1 fruit fly cellular context compared by ENCODE assay signal in the genomic region with DNA sequence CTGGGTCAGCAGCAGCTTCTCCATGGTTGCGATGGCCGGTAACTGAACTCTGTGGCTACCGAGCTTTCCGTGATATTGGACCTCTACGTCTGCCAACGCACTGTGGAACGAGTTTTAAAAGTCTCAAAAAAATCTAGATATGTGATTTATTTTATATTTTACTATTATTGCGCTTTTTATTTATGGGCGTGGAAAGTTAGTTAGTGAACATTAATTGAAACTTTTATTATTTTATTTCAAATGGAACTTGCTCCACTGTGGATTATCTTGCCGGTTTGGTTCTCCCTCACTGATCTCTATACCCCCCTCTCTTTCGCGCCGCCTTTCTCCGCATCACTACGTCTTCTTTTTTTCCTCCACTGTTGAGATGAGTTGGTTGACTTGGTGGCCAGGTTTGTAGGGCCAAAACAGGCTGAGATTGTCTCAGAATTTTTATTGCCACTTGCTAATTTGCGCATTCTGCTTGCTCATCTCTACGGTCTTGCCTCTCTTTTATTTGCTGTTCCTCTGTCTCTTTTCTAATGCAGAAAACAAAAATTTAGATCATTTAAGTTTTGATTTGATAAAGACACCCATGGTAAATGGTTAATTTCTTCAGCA.
TF ChIP-seq lines count a peak whose summit lies in the region.

A gene (minus strand): TSS at position 54 of the 600 bp plus-strand sequence.

TF ChIP-seq in whole organism, embryonic, 481 proteins besides CTCF, POLR2A, EP300 and RAD21 (continued from another document):
- TF ChIP-seq CG12219 (GFP tag; optimal IDR thresholded peaks at IDR 0.05; lab: Kevin White, UChicago) (peak; percentile 70), oc (tag; optimal IDR thresholded peaks at IDR 0.05; lab: Kevin White, UChicago) (peak; percentile 77), sisA (GFP tag; IDR thresholded peaks at IDR 0.05; lab: Robert Waterston, UW) (peak; percentile 70), bcd (GFP tag; optimal IDR thresholded peaks at IDR 0.05; lab: Kevin White, UChicago) (peak; percentile 72), CG7372 (GFP tag; IDR thresholded peaks at IDR 0.05; lab: Robert Waterston, UW) (peak; percentile 65), prd (optimal IDR thresholded peaks at IDR 0.05; lab: Kevin White, UChicago) (no peak), prd (GFP tag; IDR thresholded peaks at IDR 0.05; lab: Robert Waterston, UW) (peak; percentile 74), CG11723 (GFP tag; optimal IDR thresholded peaks at IDR 0.05; lab: Kevin White, UChicago) (peak; percentile 48), Vsx1 (GFP tag; optimal IDR thresholded peaks at IDR 0.05; lab: Kevin White, UChicago) (peak; percentile 60), CG8281 (tag; optimal IDR thresholded peaks at IDR 0.05; lab: Kevin White, UChicago) (peak; percentile 20), CkIIα-i1 (GFP tag; IDR thresholded peaks at IDR 0.05; lab: Robert Waterston, UW) (no peak), Bteb2 (GFP tag; optimal IDR thresholded peaks at IDR 0.05; lab: Kevin White, UChicago) (peak; percentile 19), CG6791 (GFP tag; IDR thresholded peaks at IDR 0.05; lab: Robert Waterston, UW; ENCODE audit: partially characterized antibody) (0 out of 3 replicates have a peak, but pooled peaks have one; percentile 15), CG8359 (GFP tag; optimal IDR thresholded peaks at IDR 0.05; lab: Kevin White, UChicago; ENCODE audit: borderline replicate concordance) (no peak), gsb-n (tag; optimal IDR thresholded peaks at IDR 0.05; lab: Kevin White, UChicago) (peak; percentile 83), sim (GFP tag; IDR thresholded peaks at IDR 0.05; lab: Robert Waterston, UW) (peak; percentile 82), HLH3B (GFP tag; IDR thresholded peaks at IDR 0.05; lab: Robert Waterston, UW) (peak; percentile 80), CG18476 (GFP tag; optimal IDR thresholded peaks at IDR 0.05; lab: Kevin White, UChicago) (peak; percentile 35), Meics (GFP tag; optimal IDR thresholded peaks at IDR 0.05; lab: Kevin White, UChicago) (peak; percentile 55), kay (GFP tag; optimal IDR thresholded peaks at IDR 0.05; lab: Kevin White, UChicago) (no peak), NFAT (GFP tag; IDR thresholded peaks at IDR 0.05; lab: Robert Waterston, UW) (peak; percentile 49; the same call in 1 of the 2 replicates), h (optimal IDR thresholded peaks at IDR 0.05; lab: Kevin White, UChicago) (no peak), CG14441 (GFP tag; IDR thresholded peaks at IDR 0.05; lab: Robert Waterston, UW) (peak; percentile 39; the same call in 1 of the 2 replicates), CHES-1-like (GFP tag; optimal IDR thresholded peaks at IDR 0.05; lab: Kevin White, UChicago) (no peak), B-H1 (GFP tag; IDR thresholded peaks at IDR 0.05; lab: Robert Waterston, UW) (peak; percentile 51), sr (GFP tag; IDR thresholded peaks at IDR 0.05; lab: Robert Waterston, UW) (no peak), BEAF-32 (GFP tag; optimal IDR thresholded peaks at IDR 0.05; lab: Kevin White, UChicago) (no peak), dimm (GFP tag; IDR thresholded peaks at IDR 0.05; lab: Robert Waterston, UW) (0 out of 2 replicates have a peak, but pooled peaks have one; percentile 40), Sin3A (optimal IDR thresholded peaks at IDR 0.05; lab: Kevin White, UChicago) (no peak), sug (tag; optimal IDR thresholded peaks at IDR 0.05; lab: Kevin White, UChicago) (peak; percentile 3), Fer1 (GFP tag; optimal IDR thresholded peaks at IDR 0.05; lab: Kevin White, UChicago) (peak; percentile 69), CG32532 (GFP tag; IDR thresholded peaks at IDR 0.05; lab: Robert Waterston, UW) (peak; percentile 73), CG13624 (GFP tag; optimal IDR thresholded peaks at IDR 0.05; lab: Kevin White, UChicago) (peak; percentile 7), Med (GFP tag; lab: Kevin White, UChicago) (peak; percentile 89), CG4328 (GFP tag; optimal IDR thresholded peaks at IDR 0.05; lab: Kevin White, UChicago) (no peak), Blimp-1 (GFP tag; optimal IDR thresholded peaks at IDR 0.05; lab: Kevin White, UChicago) (peak; percentile 86), cas (GFP tag; IDR thresholded peaks at IDR 0.05; lab: Robert Waterston, UW) (0 out of 2 replicates have a peak, but pooled peaks have one; percentile 10), chif (GFP tag; optimal IDR thresholded peaks at IDR 0.05; lab: Kevin White, UChicago) (peak; percentile 27 to 58), CG34224 (GFP tag; IDR thresholded peaks at IDR 0.05; lab: Robert Waterston, UW; ENCODE audit: partially characterized antibody) (no peak), nom (GFP tag; optimal IDR thresholded peaks at IDR 0.05; lab: Kevin White, UChicago) (peak; percentile 77), CG11560 (tag; IDR thresholded peaks at IDR 0.05; lab: Robert Waterston, UW) (no peak), Abd-B (GFP tag; optimal IDR thresholded peaks at IDR 0.05; lab: Kevin White, UChicago) (peak; percentile 10), pnt (GFP tag; optimal IDR thresholded peaks at IDR 0.05; lab: Kevin White, UChicago) (peak; percentile 35), CG18262 (tag; optimal IDR thresholded peaks at IDR 0.05; lab: Kevin White, UChicago) (peak; percentile 68), CG4730 (GFP tag; IDR thresholded peaks at IDR 0.05; lab: Robert Waterston, UW) (peak; percentile 48; the same call in 1 of the 2 replicates), en (GFP tag; optimal IDR thresholded peaks at IDR 0.05; lab: Kevin White, UChicago) (no peak), CG17359 (tag; optimal IDR thresholded peaks at IDR 0.05; lab: Kevin White, UChicago) (peak; percentile 77), Poxn (GFP tag; IDR thresholded peaks at IDR 0.05; lab: Robert Waterston, UW) (no peak), gfzf (GFP tag; optimal IDR thresholded peaks at IDR 0.05; lab: Kevin White, UChicago) (no peak), CG12071 (GFP tag; optimal IDR thresholded peaks at IDR 0.05; lab: Kevin White, UChicago) (peak; percentile 39), odd (GFP tag; optimal IDR thresholded peaks at IDR 0.05; lab: Kevin White, UChicago) (peak; percentile 46), inv (GFP tag; IDR thresholded peaks at IDR 0.05; lab: Robert Waterston, UW; ENCODE audit: partially characterized antibody) (no peak), gro (GFP tag; optimal IDR thresholded peaks at IDR 0.05; lab: Kevin White, UChicago) (no peak), Ada2b (GFP tag; IDR thresholded peaks at IDR 0.05; lab: Robert Waterston, UW) (peak; percentile 81), Aef1 (GFP tag; IDR thresholded peaks at IDR 0.05; lab: Robert Waterston, UW) (peak; percentile 66), CG13775 (GFP tag; optimal IDR thresholded peaks at IDR 0.05; lab: Kevin White, UChicago) (peak; percentile 55), Neu2 (GFP tag; optimal IDR thresholded peaks at IDR 0.05; lab: Kevin White, UChicago; ENCODE audit: borderline replicate concordance) (no peak), CG16779 (GFP tag; IDR thresholded peaks at IDR 0.05; lab: Robert Waterston, UW) (no peak), knrl (GFP tag; IDR thresholded peaks at IDR 0.05; lab: Robert Waterston, UW; ENCODE audit: partially characterized antibody) (peak; percentile 14; the same call in 1 of the 3 replicates), bsh (GFP tag; optimal IDR thresholded peaks at IDR 0.05; lab: Kevin White, UChicago) (peak; percentile 90 to 91), chm (GFP tag; IDR thresholded peaks at IDR 0.05; lab: Robert Waterston, UW) (peak; percentile 83), Mes4 (GFP tag; optimal IDR thresholded peaks at IDR 0.05; lab: Kevin White, UChicago) (peak; percentile 3), org-1 (GFP tag; optimal IDR thresholded peaks at IDR 0.05; lab: Kevin White, UChicago) (peak; percentile 45), Mad (GFP tag; optimal IDR thresholded peaks at IDR 0.05; lab: Kevin White, UChicago) (peak; percentile 47), danr (GFP tag; IDR thresholded peaks at IDR 0.05; lab: Robert Waterston, UW) (peak; percentile 49; the same call in 1 of the 2 replicates), hth (optimal IDR thresholded peaks at IDR 0.05; lab: Kevin White, UChicago) (no peak), eve (GFP tag; optimal IDR thresholded peaks at IDR 0.05; lab: Kevin White, UChicago) (peak in 1 of 2 experiments; percentile 72), Atf6 (GFP tag; IDR thresholded peaks at IDR 0.05; lab: Robert Waterston, UW) (peak; percentile 80), crol (GFP tag; IDR thresholded peaks at IDR 0.05; lab: Robert Waterston, UW) (peak; percentile 40; the same call in 1 of the 2 replicates), chn (GFP tag; optimal IDR thresholded peaks at IDR 0.05; lab: Kevin White, UChicago) (peak; percentile 49), Oaz (GFP tag; IDR thresholded peaks at IDR 0.05; lab: Robert Waterston, UW) (0 out of 2 replicates have a peak, but pooled peaks have one; percentile 40), MESR4 (GFP tag; optimal IDR thresholded peaks at IDR 0.05; lab: Kevin White, UChicago) (no peak), ac (GFP tag; optimal IDR thresholded peaks at IDR 0.05; lab: Kevin White, UChicago) (no peak), CG11695 (GFP tag; IDR thresholded peaks at IDR 0.05; lab: Robert Waterston, UW) (peak; percentile 58; the same call in 2 of the 3 replicates), btn (GFP tag; optimal IDR thresholded peaks at IDR 0.05; lab: Kevin White, UChicago) (peak; percentile 6), Bdp1 (GFP tag; optimal IDR thresholded peaks at IDR 0.05; lab: Kevin White, UChicago) (no peak), bab2 (GFP tag; optimal IDR thresholded peaks at IDR 0.05; lab: Kevin White, UChicago) (no peak), CG17385 (GFP tag; optimal IDR thresholded peaks at IDR 0.05; lab: Kevin White, UChicago) (peak; percentile 75), Awh (GFP tag; IDR thresholded peaks at IDR 0.05; lab: Robert Waterston, UW) (peak; percentile 87), HmgZ (tag; optimal IDR thresholded peaks at IDR 0.05; lab: Kevin White, UChicago) (peak; percentile 33), CG6272 (GFP tag; IDR thresholded peaks at IDR 0.05; lab: Robert Waterston, UW) (0 out of 2 replicates have a peak, but pooled peaks have one; percentile 27), nerfin-1 (tag; optimal IDR thresholded peaks at IDR 0.05; lab: Kevin White, UChicago) (peak; percentile 61), CG6765 (GFP tag; optimal IDR thresholded peaks at IDR 0.05; lab: Kevin White, UChicago) (peak; percentile 2), fd102C (GFP tag; optimal IDR thresholded peaks at IDR 0.05; lab: Kevin White, UChicago) (no peak), CG33557 (GFP tag; optimal IDR thresholded peaks at IDR 0.05; lab: Kevin White, UChicago) (peak; percentile 56), CG4282 (GFP tag; optimal IDR thresholded peaks at IDR 0.05; lab: Kevin White, UChicago) (no peak), CG15514 (GFP tag; optimal IDR thresholded peaks at IDR 0.05; lab: Kevin White, UChicago) (peak; percentile 45), CG9727 (GFP tag; optimal IDR thresholded peaks at IDR 0.05; lab: Kevin White, UChicago) (peak; percentile 74), HLHmδ (GFP tag; optimal IDR thresholded peaks at IDR 0.05; lab: Kevin White, UChicago) (no peak), croc (GFP tag; conservative IDR thresholded peaks at IDR 0.05; lab: Robert Waterston, UW) (peak; percentile 64), tin (GFP tag; optimal IDR thresholded peaks at IDR 0.05; lab: Kevin White, UChicago) (peak; percentile 66), Gug (GFP tag; IDR thresholded peaks at IDR 0.05; lab: Robert Waterston, UW) (peak; percentile 24; the same call in 2 of the 4 replicates), Antp (GFP tag; optimal IDR thresholded peaks at IDR 0.05; lab: Kevin White, UChicago) (peak; percentile 4), sqz (GFP tag; optimal IDR thresholded peaks at IDR 0.05; lab: Kevin White, UChicago) (peak; percentile 47), jumu (GFP tag; optimal IDR thresholded peaks at IDR 0.05; lab: Kevin White, UChicago) (peak; percentile 41), CG8944 (GFP tag; optimal IDR thresholded peaks at IDR 0.05; lab: Kevin White, UChicago) (peak; percentile 18), Xbp1 (GFP tag; optimal IDR thresholded peaks at IDR 0.05; lab: Kevin White, UChicago) (peak; percentile 62), CG7745 (tag; optimal IDR thresholded peaks at IDR 0.05; lab: Kevin White, UChicago) (no peak), Ptx1 (GFP tag; IDR thresholded peaks at IDR 0.05; lab: Robert Waterston, UW) (peak; percentile 71), Lhr (GFP tag; optimal IDR thresholded peaks at IDR 0.05; lab: Kevin White, UChicago) (peak; percentile 28), Deaf1 (tag; optimal IDR thresholded peaks at IDR 0.05; lab: Kevin White, UChicago) (peak; percentile 29), CoRest (tag; optimal IDR thresholded peaks at IDR 0.05; lab: Kevin White, UChicago) (peak; percentile 52), seq (GFP tag; IDR thresholded peaks at IDR 0.05; lab: Robert Waterston, UW) (peak; percentile 53; the same call in 1 of the 2 replicates), Hr78 (GFP tag; optimal IDR thresholded peaks at IDR 0.05; lab: Kevin White, UChicago) (peak in 1 of 2 experiments; percentile 4), Dip3 (GFP tag; optimal IDR thresholded peaks at IDR 0.05; lab: Kevin White, UChicago) (peak; percentile 51), CG12299 (tag; optimal IDR thresholded peaks at IDR 0.05; lab: Kevin White, UChicago) (peak; percentile 33), pum (GFP tag; optimal IDR thresholded peaks at IDR 0.05; lab: Kevin White, UChicago) (peak; percentile 29), CG33213 (GFP tag; optimal IDR thresholded peaks at IDR 0.05; lab: Kevin White, UChicago) (peak; percentile 30), nau (GFP tag; optimal IDR thresholded peaks at IDR 0.05; lab: Kevin White, UChicago) (peak; percentile 30), CG4854 (GFP tag; optimal IDR thresholded peaks at IDR 0.05; lab: Kevin White, UChicago) (peak; percentile 11), vvl (GFP tag; IDR thresholded peaks at IDR 0.05; lab: Robert Waterston, UW) (peak; percentile 90), ERR (GFP tag; optimal IDR thresholded peaks at IDR 0.05; lab: Kevin White, UChicago) (peak; percentile 20), dan (GFP tag; IDR thresholded peaks at IDR 0.05; lab: Robert Waterston, UW) (no peak), CG3407 (GFP tag; optimal IDR thresholded peaks at IDR 0.05; lab: Kevin White, UChicago) (peak; percentile 68), CG10565 (GFP tag; optimal IDR thresholded peaks at IDR 0.05; lab: Kevin White, UChicago) (no peak), CG2875 (GFP tag; optimal IDR thresholded peaks at IDR 0.05; lab: Kevin White, UChicago) (peak; percentile 61)
